Worm (Caenorhabditis elegans) whole organism, early embryonic: Measurements from ENCODE around the gene F38B6.8.

Experiments
- B0310.2 ChIP-seq: sonication (generic microtip); optimal IDR thresholded peaks from 2 replicates; lab custom pipeline; 2016; ENCODE audit warnings: mild to moderate bottlenecking, missing genetic modification characterization, missing compliant biosample characterization
- F13C5.2 ChIP-seq: sonication (generic microtip); optimal IDR thresholded peaks from 2 replicates; lab custom pipeline; 2017; ENCODE audit warnings: mild to moderate bottlenecking, missing genetic modification characterization, inconsistent platforms, missing compliant biosample characterization
- aly-1 ChIP-seq: sonication (generic microtip); optimal IDR thresholded peaks from 2 replicates; lab custom pipeline; 2016; ENCODE audit warnings: missing genetic modification characterization, missing compliant biosample characterization
- ama-1 ChIP-seq: fragments of 150-350 bp; optimal IDR thresholded peaks from 2 replicates; lab custom pipeline; 2014
- ceh-13 ChIP-seq: fragments of 200-800 bp; sonication (Bioruptor generic); optimal IDR thresholded peaks from 2 replicates; lab custom pipeline; 2018; ENCODE audit warnings: mild to moderate bottlenecking, missing genetic modification characterization, missing compliant biosample characterization
- ceh-36 ChIP-seq: sonication (generic microtip); optimal IDR thresholded peaks from 2 replicates; lab custom pipeline; 2016; ENCODE audit warnings: missing genetic modification characterization, inconsistent platforms, missing compliant biosample characterization
- ets-7 ChIP-seq: sonication (generic microtip); optimal IDR thresholded peaks from 2 replicates; lab custom pipeline; 2016; ENCODE audit warnings: missing genotype, missing genetic modification characterization, missing compliant biosample characterization
- flt-1 ChIP-seq: fragments of 200-800 bp; sonication (Bioruptor generic); IDR thresholded peaks from 2 replicates; pipeline ENCODE4 v1.3.6; 2022; ENCODE audit warnings: missing genetic modification characterization, missing compliant biosample characterization
- hmbx-1 ChIP-seq: sonication (generic microtip); optimal IDR thresholded peaks from 2 replicates; lab custom pipeline; 2016; ENCODE audit warnings: mild to moderate bottlenecking, missing genetic modification characterization, missing compliant biosample characterization
- hmg-4 ChIP-seq: fragments of 200-800 bp; sonication (Bioruptor generic); optimal IDR thresholded peaks from 2 replicates; lab custom pipeline; 2018; ENCODE audit warnings: mild to moderate bottlenecking, missing genetic modification characterization, missing compliant biosample characterization
- hnd-1 ChIP-seq: sonication (generic microtip); optimal IDR thresholded peaks from 2 replicates; lab custom pipeline; 2016; ENCODE audit warnings: missing genetic modification characterization, missing compliant biosample characterization
- pes-1 ChIP-seq: fragments of 200-800 bp; sonication (Bioruptor generic); IDR thresholded peaks from 2 replicates; pipeline ENCODE4 v1.3.6; 2022; ENCODE audit warnings: missing genetic modification reagents, missing genetic modification characterization, missing compliant biosample characterization
- scrt-1 ChIP-seq: fragments of 200-800 bp; sonication (Bioruptor generic); IDR thresholded peaks from 2 replicates; pipeline ENCODE4 v1.3.6; 2022; ENCODE audit warnings: missing genetic modification characterization, missing compliant biosample characterization
- sea-1 ChIP-seq: fragments of 200-800 bp; sonication (Bioruptor generic); conservative IDR thresholded peaks from 2 replicates; pipeline ENCODE4 v1.3.6; 2022; ENCODE audit warnings: missing genetic modification characterization, missing compliant biosample characterization
- tbx-11 ChIP-seq: fragments of 200-800 bp; sonication (Bioruptor generic); IDR thresholded peaks from 2 replicates; pipeline ENCODE4 v1.3.6; 2022; ENCODE audit warnings: missing genetic modification characterization, missing compliant biosample characterization
- tbx-37 ChIP-seq: fragments of 200-800 bp; sonication (Bioruptor generic); conservative IDR thresholded peaks from 2 replicates; pipeline ENCODE4 v1.3.6; 2022; ENCODE audit warnings: missing genetic modification reagents, missing genetic modification characterization, missing compliant biosample characterization
- tra-4 ChIP-seq: sonication (generic microtip); optimal IDR thresholded peaks from 2 replicates; lab custom pipeline; 2017; ENCODE audit warnings: missing genetic modification characterization, missing compliant biosample characterization

The F38B6.8 gene

ce11 chrX:6709238-6709637 lies 26.7 kb upstream of the F38B6.8 start, which contains the start of gene acr-3:
TSS of gene acr-3 (plus strand) at chrX:6709538.
- TF ChIP-seq pes-1 = no peak
- no peak for TF ChIP-seq tbx-37 (GFP tag; lab: Robert Waterston, UW)
- TF ChIP-seq ets-7 (tag; lab: Kevin White, UChicago) = no peak
- no peak for TF ChIP-seq hmg-4 (GFP tag; lab: Kevin White, UChicago)
- no peak for TF ChIP-seq F13C5.2 (tag; lab: Kevin White, UChicago)
- TF ChIP-seq ceh-13 = no peak
- TF ChIP-seq scrt-1 (GFP tag; lab: Robert Waterston, UW) = no peak

- no peak for TF ChIP-seq flt-1 (GFP tag; lab: Robert Waterston, UW)
- TF ChIP-seq hmbx-1 = no peak
- TF ChIP-seq sea-1 = no peak
- no peak for TF ChIP-seq tbx-11 (GFP tag; lab: Robert Waterston, UW)
- no peak for TF ChIP-seq F13C5.2 (tag; lab: Kevin White, UChicago)
- no peak for TF ChIP-seq B0310.2 (tag; lab: Kevin White, UChicago)
Measured at ce11 chrX:6705156-6705555, 22.6 kb upstream of the F38B6.8 start.

- TF ChIP-seq hmbx-1 (no peak), scrt-1 (GFP tag; lab: Robert Waterston, UW) (0 out of 2 replicates have a peak, but pooled peaks have one; percentile 15)
Measured at ce11 chrX:6702249-6702648, 19.7 kb upstream of the F38B6.8 start, which contains the start of gene acr-2. TSS of gene acr-2 (plus strand) at chrX:6702549.

- TF ChIP-seq F13C5.2 (tag; lab: Kevin White, UChicago) = no peak
- TF ChIP-seq aly-1 (tag; lab: Kevin White, UChicago) = no peak
- no peak for TF ChIP-seq ama-1 (lab: Kevin White, UChicago)
- no peak for TF ChIP-seq tra-4 (tag; lab: Kevin White, UChicago)
- TF ChIP-seq scrt-1 (GFP tag; lab: Robert Waterston, UW) = no peak
- TF ChIP-seq hmbx-1 = no peak
- no peak for TF ChIP-seq hnd-1 (tag; lab: Kevin White, UChicago)
- no peak for TF ChIP-seq pes-1
Measured at ce11 chrX:6698267-6698666, 15.7 kb upstream of the F38B6.8 start, which contains the start of the genes F38B6.7 and F38B6.2. TSS of gene F38B6.7 (minus strand) at chrX:6698367. TSS of gene F38B6.2 (plus strand) at chrX:6698533.

ce11 chrX:6693331-6693730 lies 10.7 kb upstream of the F38B6.8 start, which contains the start of gene F38B6.3:
TSS of gene F38B6.3 (plus strand) at chrX:6693631.
- TF ChIP-seq flt-1 (GFP tag; lab: Robert Waterston, UW) (no peak), ets-7 (tag; lab: Kevin White, UChicago) (no peak), pes-1 (no peak), aly-1 (tag; lab: Kevin White, UChicago) (no peak), ceh-13 (no peak), sea-1 (no peak), hmg-4 (GFP tag; lab: Kevin White, UChicago) (no peak), B0310.2 (tag; lab: Kevin White, UChicago) (no peak), F13C5.2 (tag; lab: Kevin White, UChicago) (no peak), hmbx-1 (no peak), scrt-1 (GFP tag; lab: Robert Waterston, UW) (no peak)

ce11 chrX:6692896-6693295 lies 10.3 kb upstream of the F38B6.8 start:
- TF ChIP-seq ceh-13 = no peak
- no peak for TF ChIP-seq ets-7 (tag; lab: Kevin White, UChicago)
- no peak for TF ChIP-seq hmg-4 (GFP tag; lab: Kevin White, UChicago)
- TF ChIP-seq scrt-1 (GFP tag; lab: Robert Waterston, UW) = no peak
- no peak for TF ChIP-seq tra-4 (tag; lab: Kevin White, UChicago)
- TF ChIP-seq tbx-11 (GFP tag; lab: Robert Waterston, UW) = no peak
- TF ChIP-seq aly-1 (tag; lab: Kevin White, UChicago) = no peak
- no peak for TF ChIP-seq sea-1
- no peak for TF ChIP-seq hnd-1 (tag; lab: Kevin White, UChicago)
- TF ChIP-seq hmbx-1 = no peak
- TF ChIP-seq flt-1 (GFP tag; lab: Robert Waterston, UW) = no peak
- TF ChIP-seq B0310.2 (tag; lab: Kevin White, UChicago) = no peak
- no peak for TF ChIP-seq tbx-37 (GFP tag; lab: Robert Waterston, UW)
- TF ChIP-seq F13C5.2 (tag; lab: Kevin White, UChicago) = no peak
- no peak for TF ChIP-seq ama-1 (lab: Kevin White, UChicago)

- no peak for TF ChIP-seq tbx-37 (GFP tag; lab: Robert Waterston, UW)
Measured at ce11 chrX:6691653-6692052, 9.1 kb upstream of the F38B6.8 start.

ce11 chrX:6689985-6690384 lies 7.4 kb upstream of the F38B6.8 start, which contains the start of gene F38B6.6:
TSS of gene F38B6.6 (minus strand) at chrX:6690085.
- TF ChIP-seq tra-4 (tag; lab: Kevin White, UChicago) (no peak), ceh-36 (tag; lab: Kevin White, UChicago) (no peak), hmbx-1 (no peak), B0310.2 (tag; lab: Kevin White, UChicago) (no peak), tbx-37 (GFP tag; lab: Robert Waterston, UW) (no peak), F13C5.2 (tag; lab: Kevin White, UChicago) (no peak), sea-1 (no peak), tbx-11 (GFP tag; lab: Robert Waterston, UW) (no peak), ceh-13 (no peak), aly-1 (tag; lab: Kevin White, UChicago) (no peak), flt-1 (GFP tag; lab: Robert Waterston, UW) (no peak), ets-7 (tag; lab: Kevin White, UChicago) (no peak), pes-1 (no peak), ama-1 (lab: Kevin White, UChicago) (no peak)
